Fruit fly (Drosophila melanogaster) whole organism, adult: ENCODE measurements around the gene GckIII.

Experiments
- CG12768 ChIP-seq: fragments of 200-800 bp; sonication (Bioruptor generic); optimal IDR thresholded peaks from 2 replicates; lab custom pipeline; 2017; ENCODE audit warnings: missing biosample characterization, missing genetic modification characterization, mild to moderate bottlenecking, moderate library complexity, missing genetic modification reagents
- CG1620 ChIP-seq: fragments of 200-800 bp; sonication (Bioruptor generic); optimal IDR thresholded peaks from 2 replicates; lab custom pipeline; 2016; ENCODE audit warnings: missing biosample characterization, missing genetic modification characterization
- CG7045 ChIP-seq: fragments of 200-800 bp; sonication (Bioruptor generic); optimal IDR thresholded peaks from 2 replicates; lab custom pipeline; 2017; ENCODE audit warnings: missing biosample characterization, mild to moderate bottlenecking, missing genetic modification characterization
- Hr96 ChIP-seq: fragments of 200-800 bp; sonication (Bioruptor generic); optimal IDR thresholded peaks from 2 replicates; lab custom pipeline; 2016; ENCODE audit warnings: missing biosample characterization, missing genetic modification characterization
- ovo ChIP-seq: fragments of 200-800 bp; sonication (Bioruptor generic); optimal IDR thresholded peaks from 2 replicates; lab custom pipeline; 2016; ENCODE audit warnings: missing biosample characterization, missing genetic modification characterization
- pad ChIP-seq: fragments of 200-800 bp; sonication (Bioruptor generic); optimal IDR thresholded peaks from 3 replicates; lab custom pipeline; 2017; ENCODE audit warnings: missing biosample characterization, missing genetic modification characterization, mild to moderate bottlenecking, moderate library complexity, missing genetic modification reagents

dm6 chr3R:17048867-17049266 is 36.4 kb upstream of the GckIII start:
- no peak for TF ChIP-seq CG7045 (GFP tag; lab: Kevin White, UChicago)
- no peak for TF ChIP-seq CG1620 (GFP tag; lab: Kevin White, UChicago)
- TF ChIP-seq ovo (GFP tag; lab: Kevin White, UChicago) = no peak
- no peak for TF ChIP-seq Hr96 (GFP tag; lab: Kevin White, UChicago)
- no peak for TF ChIP-seq CG12768 (GFP tag; lab: Kevin White, UChicago)
- TF ChIP-seq pad (GFP tag; lab: Kevin White, UChicago) = no peak
